Fruit fly (Drosophila melanogaster): Measurements from ENCODE around the gene CG43294.

CG43294 gene

DNA sequence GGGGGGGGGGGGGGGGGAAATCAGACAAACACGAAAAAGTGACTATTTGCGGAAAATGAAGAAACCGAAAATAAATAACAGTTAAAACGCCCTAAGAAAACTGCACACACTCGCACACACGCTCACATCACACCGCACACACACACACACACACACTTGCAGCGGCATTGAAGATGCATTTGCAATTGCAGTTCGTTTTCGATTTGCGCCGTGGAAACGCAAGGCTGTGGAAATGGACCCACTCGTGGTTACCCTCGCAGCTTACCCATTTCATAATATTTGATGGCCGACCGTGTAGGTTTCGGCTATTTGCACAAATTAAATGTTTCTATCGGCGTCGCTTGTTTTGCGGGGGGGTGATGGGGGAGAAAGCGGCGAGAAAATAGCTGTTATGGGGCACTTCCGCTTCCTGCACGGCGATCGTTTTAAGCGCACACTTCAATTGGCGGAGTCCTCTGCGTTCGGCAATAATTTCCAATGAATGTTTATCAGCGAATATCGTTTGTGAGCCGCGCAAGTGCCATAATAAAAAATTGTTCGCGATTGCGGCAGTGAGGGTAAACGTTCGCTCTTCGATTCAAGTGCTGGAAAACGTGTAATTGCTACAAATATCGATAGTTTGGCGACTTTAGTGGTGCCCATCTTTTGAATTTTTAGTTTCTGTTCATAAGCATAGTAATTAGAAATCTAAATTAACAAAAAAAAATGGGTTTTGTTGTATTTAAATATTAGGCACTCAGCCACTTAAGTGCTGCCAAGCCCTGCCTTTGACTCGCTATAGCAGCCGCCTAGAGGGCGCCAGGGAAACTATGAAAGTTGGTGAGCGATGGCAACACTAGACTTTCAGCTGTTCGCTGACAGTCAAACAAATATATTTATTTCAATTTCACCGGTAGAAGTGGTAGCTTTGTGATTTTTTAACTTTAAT, 44.5 kb downstream of the CG43294 start, which contains the start of the genes Pop2 and CG6928:
Pop2 (minus strand) TSS at position 595 of the 928 bp plus-strand sequence.
CG6928 (plus strand) TSS at position 835 of the 928 bp plus-strand sequence.
- TF ChIP-seq Sin3A (optimal IDR thresholded peaks at IDR 0.05) (no peak), ttk (optimal IDR thresholded peaks at IDR 0.05) (no peak), psq (optimal IDR thresholded peaks at IDR 0.05) (no peak), Myc (optimal IDR thresholded peaks at IDR 0.05) (no peak), insv (optimal IDR thresholded peaks at IDR 0.05) (no peak), h (optimal IDR thresholded peaks at IDR 0.05) (no peak)

DNA sequence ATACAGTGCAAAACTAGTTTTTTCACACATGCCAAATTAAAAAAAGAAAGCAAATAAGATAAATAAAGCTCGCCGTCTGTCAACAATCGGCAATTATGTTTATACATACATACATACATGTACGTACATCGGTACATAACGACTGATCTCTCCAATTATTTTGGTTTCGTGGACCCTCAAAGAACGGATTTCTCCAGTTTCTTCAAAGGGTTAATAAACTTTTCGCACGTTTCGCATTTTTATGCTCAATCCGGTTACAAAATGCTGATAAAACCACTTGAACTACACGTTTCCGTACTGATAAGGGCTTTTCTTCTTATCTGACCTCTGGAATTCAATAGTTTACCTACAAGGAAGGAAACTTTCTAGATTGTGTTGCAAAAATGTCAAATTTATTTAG, 45.4 kb downstream of the CG43294 start:
- TF ChIP-seq Sin3A (optimal IDR thresholded peaks at IDR 0.05), result no peak
- no peak for TF ChIP-seq psq (optimal IDR thresholded peaks at IDR 0.05)
- TF ChIP-seq Myc (optimal IDR thresholded peaks at IDR 0.05), result no peak
- TF ChIP-seq ttk (optimal IDR thresholded peaks at IDR 0.05), result no peak
- no peak for TF ChIP-seq insv (optimal IDR thresholded peaks at IDR 0.05)
- TF ChIP-seq h (optimal IDR thresholded peaks at IDR 0.05), result no peak

DNA sequence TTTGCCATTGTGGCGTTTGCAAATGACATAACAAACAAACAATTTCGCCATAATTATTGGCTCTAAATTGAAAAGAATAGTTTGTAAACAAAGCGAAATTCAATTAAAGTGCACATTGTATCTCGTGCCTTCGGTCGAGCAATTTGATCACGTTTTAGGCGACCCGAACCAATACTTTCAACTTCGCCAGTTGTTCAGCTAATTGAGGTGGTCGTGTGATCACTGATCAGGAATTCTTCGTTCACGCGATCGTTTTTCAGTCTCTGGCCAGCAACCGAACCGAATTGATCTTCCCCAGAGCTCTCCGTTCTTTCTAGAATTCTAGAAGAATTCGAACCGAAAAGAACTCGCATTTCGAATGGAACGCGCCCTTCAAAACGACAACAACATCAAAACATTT, 46.1 kb downstream of the CG43294 start:
- TF ChIP-seq Sin3A (optimal IDR thresholded peaks at IDR 0.05) (no peak), h (optimal IDR thresholded peaks at IDR 0.05) (no peak), Myc (optimal IDR thresholded peaks at IDR 0.05) (no peak), psq (optimal IDR thresholded peaks at IDR 0.05) (no peak), insv (optimal IDR thresholded peaks at IDR 0.05) (no peak), ttk (optimal IDR thresholded peaks at IDR 0.05) (no peak)

DNA sequence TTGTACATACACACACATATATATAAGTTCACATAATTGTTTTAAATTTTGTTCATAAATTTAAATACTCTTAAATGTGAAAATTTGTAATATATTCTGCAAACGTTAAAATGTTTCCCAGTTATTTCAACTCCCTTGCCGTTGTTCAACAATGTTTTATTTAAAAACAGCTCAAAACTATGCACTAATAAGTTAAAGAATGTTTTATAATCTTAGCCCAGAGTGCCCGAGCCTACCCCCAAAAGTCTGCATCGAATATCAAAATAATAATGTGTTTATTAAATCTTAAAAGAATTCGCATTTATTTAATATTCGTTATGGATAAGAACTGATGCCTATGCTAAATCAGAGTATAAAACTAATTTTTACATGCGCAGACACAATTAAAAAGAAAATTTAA, 49.9 kb downstream of the CG43294 start:
- TF ChIP-seq Sin3A (optimal IDR thresholded peaks at IDR 0.05) (no peak), h (optimal IDR thresholded peaks at IDR 0.05) (no peak)
